Fruit fly (Drosophila melanogaster) whole organism, embryonic: Measurements from ENCODE around the gene AstC-R1.

ENCODE experiments used
- Blimp-1 ChIP-seq: fragments of 200-800 bp; sonication (Bioruptor generic); optimal IDR thresholded peaks from 3 replicates; lab custom pipeline; 2018; ENCODE audit warnings: missing biosample characterization, missing genetic modification characterization, mild to moderate bottlenecking, moderate library complexity, missing genetic modification reagents
- CG12104 ChIP-seq: fragments of 200-800 bp; sonication (Bioruptor generic); optimal IDR thresholded peaks from 3 replicates; lab custom pipeline; 2016; ENCODE audit warnings: missing biosample characterization, missing genetic modification characterization
- CG1233 ChIP-seq: fragments of 200-800 bp; sonication (Bioruptor generic); optimal IDR thresholded peaks from 4 replicates; lab custom pipeline; 2018; ENCODE audit warnings: missing biosample characterization, mild to moderate bottlenecking, missing genetic modification characterization
- CG12744 ChIP-seq: fragments of 200-800 bp; sonication (Bioruptor generic); optimal IDR thresholded peaks from 2 replicates; lab custom pipeline; 2016; ENCODE audit warnings: missing biosample characterization, missing genetic modification characterization
- CG1529 ChIP-seq: fragments of 200-800 bp; sonication (Bioruptor generic); optimal IDR thresholded peaks from 3 replicates; lab custom pipeline; 2018; ENCODE audit warnings: missing biosample characterization, missing genetic modification characterization
- CG16779 ChIP-seq: fragments of 200-800 bp; sonication (Bioruptor generic); IDR thresholded peaks from 2 replicates; pipeline ENCODE4 v1.3.6; 2022; ENCODE audit warnings: missing biosample characterization, missing genetic modification characterization
- CG17186 ChIP-seq: fragments of 200-800 bp; sonication (Bioruptor generic); optimal IDR thresholded peaks from 3 replicates; lab custom pipeline; 2017; ENCODE audit warnings: missing biosample characterization, missing genetic modification reagents, missing genetic modification characterization
- CG17385 ChIP-seq: fragments of 200-800 bp; sonication (Bioruptor generic); optimal IDR thresholded peaks from 3 replicates; lab custom pipeline; 2018; ENCODE audit warnings: missing biosample characterization, mild to moderate bottlenecking, missing genetic modification characterization
- CG2120 ChIP-seq: fragments of 200-800 bp; sonication (Bioruptor generic); optimal IDR thresholded peaks from 3 replicates; lab custom pipeline; 2016; ENCODE audit warnings: missing biosample characterization, missing genetic modification characterization
- CG31224 ChIP-seq: fragments of 200-800 bp; sonication (Bioruptor generic); IDR thresholded peaks from 2 replicates; pipeline ENCODE4 v1.3.6; 2022; ENCODE audit warnings: missing biosample characterization, missing genetic modification characterization
- CG32767 ChIP-seq: fragments of 200-800 bp; sonication (Bioruptor generic); IDR thresholded peaks from 2 replicates; pipeline ENCODE4 v1.3.6; 2022; ENCODE audit warnings: missing biosample characterization, missing genetic modification characterization
- CG34376 ChIP-seq: fragments of 200-800 bp; sonication (Bioruptor generic); optimal IDR thresholded peaks from 2 replicates; lab custom pipeline; 2018; ENCODE audit warnings: missing biosample characterization, mild to moderate bottlenecking, missing genetic modification characterization
- CG3726 ChIP-seq: fragments of 200-800 bp; sonication (Bioruptor generic); IDR thresholded peaks from 3 replicates; pipeline ENCODE4, ENCODE4 v1.3.6; 2022; ENCODE audit warnings: missing biosample characterization, missing genetic modification characterization
- CG5953 ChIP-seq: fragments of 200-800 bp; sonication (Bioruptor generic); IDR thresholded peaks from 2 replicates; pipeline ENCODE4 v1.3.6; 2022; ENCODE audit warnings: missing biosample characterization, missing genetic modification characterization
- CG6689 ChIP-seq: fragments of 200-800 bp; sonication (Bioruptor generic); IDR thresholded peaks from 2 replicates; pipeline ENCODE4 v1.3.6; 2022; ENCODE audit warnings: missing biosample characterization, missing genetic modification characterization
- CG9727 ChIP-seq: fragments of 200-800 bp; sonication (Bioruptor generic); optimal IDR thresholded peaks from 3 replicates; lab custom pipeline; 2017; ENCODE audit warnings: missing biosample characterization, mild to moderate bottlenecking, missing genetic modification characterization
- CG9876 ChIP-seq: fragments of 200-800 bp; sonication (Bioruptor generic); optimal IDR thresholded peaks from 2 replicates; lab custom pipeline; 2016; ENCODE audit warnings: missing biosample characterization, missing genetic modification characterization
- CHES-1-like ChIP-seq: fragments of 200-800 bp; sonication (Bioruptor generic); optimal IDR thresholded peaks from 2 replicates; lab custom pipeline; 2016; ENCODE audit warnings: missing biosample characterization, missing genetic modification characterization
- Gsc ChIP-seq: fragments of 200-800 bp; sonication (Bioruptor generic); IDR thresholded peaks from 2 replicates; pipeline ENCODE4 v1.3.6; 2022; ENCODE audit warnings: missing biosample characterization, missing genetic modification characterization
- Kr ChIP-seq: fragments of 200-800 bp; sonication (Bioruptor generic); optimal IDR thresholded peaks from 2 replicates; lab custom pipeline; 2017; ENCODE audit warnings: missing biosample characterization, mild to moderate bottlenecking, missing genetic modification characterization
- MESR4 ChIP-seq: fragments of 200-800 bp; sonication (Bioruptor generic); optimal IDR thresholded peaks from 2 replicates; lab custom pipeline; 2018; ENCODE audit warnings: missing biosample characterization, mild to moderate bottlenecking, missing genetic modification characterization, moderate library complexity
- Mrtf ChIP-seq: fragments of 200-800 bp; sonication (Bioruptor generic); IDR thresholded peaks from 3 replicates; pipeline ENCODE4 v1.3.6; 2022; ENCODE audit warnings: missing biosample characterization, missing genetic modification characterization
- NK7.1 ChIP-seq: fragments of 200-800 bp; sonication (Bioruptor generic); optimal IDR thresholded peaks from 3 replicates; lab custom pipeline; 2016; ENCODE audit warnings: missing biosample characterization, missing genetic modification characterization
- Taf1 ChIP-seq: fragments of 200-800 bp; sonication (Bioruptor generic); IDR thresholded peaks from 2 replicates; pipeline ENCODE4 v1.3.6; 2022; ENCODE audit warnings: missing biosample characterization, missing genetic modification characterization
- Vsx1 ChIP-seq: fragments of 200-800 bp; sonication (Bioruptor generic); optimal IDR thresholded peaks from 2 replicates; lab custom pipeline; 2017; ENCODE audit warnings: missing biosample characterization, mild to moderate bottlenecking, missing genetic modification characterization, missing genetic modification reagents
- corto ChIP-seq: fragments of 200-800 bp; sonication (Bioruptor generic); optimal IDR thresholded peaks from 2 replicates; lab custom pipeline; 2016; ENCODE audit warnings: missing biosample characterization, mild to moderate bottlenecking, missing genetic modification characterization, moderate library complexity
- crp ChIP-seq, 2 experiments: fragments of 200-800 bp; sonication (Bioruptor generic); optimal IDR thresholded peaks; 2 replicates in 1 of 2; 3 replicates in 1 of 2; lab custom pipeline; 2017; ENCODE audit warnings: missing biosample characterization in 2 of 2, missing genetic modification characterization in 2 of 2, mild to moderate bottlenecking in 1 of 2, moderate library complexity in 1 of 2
- emc ChIP-seq: fragments of 200-800 bp; sonication (Bioruptor generic); optimal IDR thresholded peaks from 2 replicates; lab custom pipeline; 2016; ENCODE audit warnings: missing biosample characterization, missing genetic modification characterization
- gce ChIP-seq: fragments of 200-800 bp; sonication (Bioruptor generic); IDR thresholded peaks from 3 replicates; pipeline ENCODE4 v1.3.6; 2022; ENCODE audit warnings: missing biosample characterization, missing genetic modification characterization
- ham ChIP-seq: fragments of 200-800 bp; sonication (Bioruptor generic); IDR thresholded peaks from 2 replicates; pipeline ENCODE4 v1.3.6; 2022; ENCODE audit warnings: missing biosample characterization, missing genetic modification characterization
- kay ChIP-seq: fragments of 200-800 bp; sonication (Bioruptor generic); optimal IDR thresholded peaks from 2 replicates; lab custom pipeline; 2016; ENCODE audit warnings: missing biosample characterization, missing genetic modification characterization
- knrl ChIP-seq: fragments of 200-800 bp; sonication (Bioruptor generic); IDR thresholded peaks from 3 replicates; pipeline ENCODE4 v1.3.6; 2022; ENCODE audit warnings: missing biosample characterization, missing genetic modification characterization; ENCODE audit not compliant: partially characterized antibody
- lbe ChIP-seq: fragments of 200-800 bp; sonication (Bioruptor generic); optimal IDR thresholded peaks from 2 replicates; lab custom pipeline; 2016; ENCODE audit warnings: missing biosample characterization, mild to moderate bottlenecking, missing genetic modification characterization
- maf-S ChIP-seq: fragments of 200-800 bp; sonication (Bioruptor generic); optimal IDR thresholded peaks from 2 replicates; lab custom pipeline; 2016; ENCODE audit warnings: missing biosample characterization, missing genetic modification characterization
- pb ChIP-seq: fragments of 200-800 bp; sonication (Bioruptor generic); optimal IDR thresholded peaks from 3 replicates; lab custom pipeline; 2016; ENCODE audit warnings: missing biosample characterization, missing genetic modification characterization
- peb ChIP-seq: fragments of 200-800 bp; sonication (Bioruptor generic); IDR thresholded peaks from 2 replicates; pipeline ENCODE4 v1.3.6; 2022; ENCODE audit warnings: missing biosample characterization, missing genetic modification characterization
- pfk ChIP-seq: fragments of 200-800 bp; sonication (Bioruptor generic); optimal IDR thresholded peaks from 2 replicates; lab custom pipeline; 2018; ENCODE audit warnings: missing biosample characterization, mild to moderate bottlenecking, missing genetic modification characterization, moderate library complexity
- row ChIP-seq: fragments of 200-800 bp; sonication (Bioruptor generic); IDR thresholded peaks from 3 replicates; pipeline ENCODE4 v1.3.6; 2022; ENCODE audit warnings: missing biosample characterization, missing genetic modification characterization
- sd ChIP-seq: fragments of 200-800 bp; sonication (Bioruptor generic); optimal IDR thresholded peaks from 3 replicates; lab custom pipeline; 2018; ENCODE audit warnings: missing biosample characterization, mild to moderate bottlenecking, missing genetic modification characterization, moderate library complexity
- sens ChIP-seq: fragments of 200-800 bp; sonication (Bioruptor generic); peaks from one replicate; lab custom pipeline; 2016; ENCODE audit warnings: missing biosample characterization, missing genetic modification characterization
- slou ChIP-seq: fragments of 200-800 bp; sonication (Bioruptor generic); optimal IDR thresholded peaks from 3 replicates; lab custom pipeline; 2016; ENCODE audit warnings: missing biosample characterization, missing genetic modification characterization
- sob ChIP-seq: fragments of 200-800 bp; sonication (Bioruptor generic); IDR thresholded peaks from 2 replicates; pipeline ENCODE4 v1.3.6; 2022; ENCODE audit warnings: missing biosample characterization, missing genetic modification characterization
- tap ChIP-seq: fragments of 200-800 bp; optimal IDR thresholded peaks from 3 replicates; lab custom pipeline; 2019; ENCODE audit warnings: missing biosample characterization, mild to moderate bottlenecking, missing genetic modification characterization, moderate library complexity
- tin ChIP-seq: fragments of 200-800 bp; sonication (Bioruptor generic); optimal IDR thresholded peaks from 3 replicates; lab custom pipeline; 2016; ENCODE audit warnings: missing biosample characterization, missing genetic modification characterization
- tna ChIP-seq: fragments of 200-800 bp; sonication (Bioruptor generic); IDR thresholded peaks from 2 replicates; pipeline ENCODE4 v1.3.6; 2022; ENCODE audit warnings: missing biosample characterization, missing genetic modification characterization; ENCODE audit not compliant: partially characterized antibody
- toy ChIP-seq: fragments of 200-800 bp; sonication (Bioruptor generic); IDR thresholded peaks from 2 replicates; pipeline ENCODE4 v1.3.6; 2022; ENCODE audit warnings: missing biosample characterization, missing genetic modification characterization
- trem ChIP-seq: fragments of 200-800 bp; optimal IDR thresholded peaks from 3 replicates; lab custom pipeline; 2019; ENCODE audit warnings: missing biosample characterization, mild to moderate bottlenecking, missing genetic modification characterization, moderate library complexity
- twi ChIP-seq: fragments of 200-800 bp; optimal IDR thresholded peaks from 2 replicates; lab custom pipeline; 2019; ENCODE audit warnings: missing biosample characterization, mild to moderate bottlenecking, missing genetic modification characterization, moderate library complexity
- usp ChIP-seq: fragments of >200 bp; optimal IDR thresholded peaks from 2 replicates; lab custom pipeline; 2017; ENCODE audit warnings: missing biosample characterization, missing genetic modification characterization
- zen2 ChIP-seq: fragments of 200-800 bp; sonication (Bioruptor generic); IDR thresholded peaks from 3 replicates; pipeline ENCODE4 v1.3.6; 2022; ENCODE audit warnings: missing biosample characterization, missing genetic modification characterization; ENCODE audit not compliant: partially characterized antibody

The AstC-R1 gene

DNA sequence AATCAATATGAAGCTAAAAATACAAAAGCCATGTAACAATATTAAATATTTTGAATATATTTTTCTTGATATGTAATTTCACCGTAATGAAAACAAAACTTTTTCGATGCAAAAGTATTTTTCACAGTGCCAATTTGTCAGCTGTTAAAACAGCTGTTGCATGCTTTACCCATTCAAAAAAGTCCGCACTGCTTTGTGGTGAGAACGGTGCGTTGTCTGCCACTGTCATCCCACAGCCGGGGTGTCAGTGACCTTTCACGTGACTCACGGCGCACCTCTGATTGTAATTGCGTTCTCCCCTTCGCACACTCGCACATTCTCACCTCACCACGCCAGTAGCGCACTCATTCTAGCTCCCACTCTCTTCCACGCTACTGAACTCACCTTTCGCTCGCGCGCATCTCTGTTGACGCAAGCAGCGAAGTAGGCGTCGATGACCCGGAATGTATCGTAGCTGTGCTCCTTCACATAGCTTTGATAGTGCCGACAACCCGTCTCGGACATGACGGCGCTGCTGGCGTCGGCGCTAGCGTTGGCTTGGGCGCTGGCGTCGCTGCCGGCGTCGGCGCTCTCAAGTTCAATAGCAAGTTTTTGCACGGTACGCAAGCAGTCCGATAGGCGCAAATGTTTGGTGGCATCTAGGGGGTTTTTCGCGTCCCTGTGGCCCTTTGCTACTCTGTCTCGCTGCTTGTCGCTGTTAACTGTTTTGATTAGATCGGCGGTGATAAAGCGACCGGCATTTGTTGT lies 61.1 kb downstream of the AstC-R1 start (continued):
- TF ChIP-seq corto (GFP tag; lab: Kevin White, UChicago) (no peak), CG34376 (GFP tag; lab: Kevin White, UChicago) (peak; percentile 70), ham (GFP tag; lab: Robert Waterston, UW) (no peak), Gsc (no peak), CG2120 (GFP tag; lab: Kevin White, UChicago) (peak; percentile 78), emc (GFP tag; lab: Kevin White, UChicago) (peak; percentile 51), tin (GFP tag; lab: Kevin White, UChicago) (peak; percentile 1), twi (tag; lab: Kevin White, UChicago) (peak; percentile 14), maf-S (GFP tag; lab: Kevin White, UChicago) (peak; percentile 48), gce (no peak), MESR4 (GFP tag; lab: Kevin White, UChicago) (no peak), trem (tag; lab: Kevin White, UChicago) (peak; percentile 40), peb (GFP tag; lab: Robert Waterston, UW) (no peak), usp (GFP tag; lab: Kevin White, UChicago) (no peak), toy (GFP tag; lab: Robert Waterston, UW) (no peak), pb (GFP tag; lab: Kevin White, UChicago) (peak; percentile 41), CG16779 (GFP tag; lab: Robert Waterston, UW) (0 out of 2 replicates have a peak, but pooled peaks have one; percentile 38), pfk (GFP tag; lab: Kevin White, UChicago) (no peak), CG9876 (GFP tag; lab: Kevin White, UChicago) (peak; percentile 30), CG12104 (GFP tag; lab: Kevin White, UChicago) (no peak), Kr (no peak), row (GFP tag; lab: Robert Waterston, UW) (peak; percentile 91), slou (GFP tag; lab: Kevin White, UChicago) (no peak), CG12744 (GFP tag; lab: Kevin White, UChicago) (no peak), crp (GFP tag; optimal IDR thresholded peaks at IDR 0.05; lab: Kevin White, UChicago) (peak; percentile 40 to 85), kay (peak; percentile 86), Vsx1 (GFP tag; lab: Kevin White, UChicago) (no peak), zen2 (GFP tag; lab: Robert Waterston, UW) (peak; percentile 42; the same call in 1 of the 3 replicates), CG6689 (GFP tag; lab: Robert Waterston, UW) (no peak), tap (tag; lab: Kevin White, UChicago) (peak; percentile 47), CG9727 (peak; percentile 46), CG31224 (GFP tag; lab: Robert Waterston, UW) (no peak), CG32767 (GFP tag; lab: Robert Waterston, UW) (0 out of 2 replicates have a peak, but pooled peaks have one; percentile 11), CG17385 (GFP tag; lab: Kevin White, UChicago) (peak; percentile 28), CHES-1-like (peak; percentile 38), NK7.1 (GFP tag; lab: Kevin White, UChicago) (peak; percentile 35), Taf1 (GFP tag; lab: Robert Waterston, UW) (no peak), CG3726 (GFP tag; lab: Robert Waterston, UW) (no peak), CG17186 (GFP tag; lab: Kevin White, UChicago) (peak; percentile 43), CG1233 (no peak), sob (GFP tag; lab: Robert Waterston, UW) (peak; percentile 54; the same call in 1 of the 2 replicates), CG5953 (GFP tag; lab: Robert Waterston, UW) (no peak), tna (GFP tag; lab: Robert Waterston, UW) (peak; percentile 27; the same call in 1 of the 2 replicates), sens (GFP tag; lab: Kevin White, UChicago) (peak; percentile 91), lbe (GFP tag; lab: Kevin White, UChicago) (peak; percentile 4), Mrtf (no peak), knrl (GFP tag; lab: Robert Waterston, UW) (peak; percentile 47; the same call in 2 of the 3 replicates), CG1529 (GFP tag; lab: Kevin White, UChicago) (no peak), sd (tag; lab: Kevin White, UChicago) (peak; percentile 90), Blimp-1 (peak; percentile 59)
